Fruit fly (Drosophila melanogaster) S2 (cell line): Measurements from ENCODE around the gene CG9426.

ENCODE experiments used
- CG8478 ChIP-seq: fragments of >200 bp; optimal IDR thresholded peaks from 2 replicates; lab custom pipeline; 2018
- CTCF ChIP-seq, 2 experiments: fragments of >200 bp; optimal IDR thresholded peaks; 2 replicates each; lab custom pipeline; 2018

- TF ChIP-seq CTCF (optimal IDR thresholded peaks at IDR 0.05; lab: Kevin White, UChicago): no peak
- TF ChIP-seq CG8478 (lab: Kevin White, UChicago): no peak
Observed at dm6 chr2L:13191894-13192293, 27.8 kb downstream of the CG9426 start, which contains the start of the genes CG16974 and Edem2.
